Fruit fly (Drosophila melanogaster) whole organism, pupa: ENCODE results near the gene Vajk2.

ENCODE experiments used
- CG10348 ChIP-seq: fragments of 200-800 bp; sonication (Bioruptor generic); IDR thresholded peaks from 2 replicates; pipeline ENCODE4 v1.3.6; 2022; ENCODE audit warnings: missing biosample characterization, missing genetic modification characterization
- CG14655 ChIP-seq: fragments of 200-800 bp; sonication (Bioruptor generic); optimal IDR thresholded peaks from 3 replicates; lab custom pipeline; 2017; ENCODE audit warnings: mild to moderate bottlenecking, missing biosample characterization, missing genetic modification reagents, missing genetic modification characterization
- CG8301 ChIP-seq: fragments of 200-800 bp; sonication (Bioruptor generic); optimal IDR thresholded peaks from 2 replicates; lab custom pipeline; 2018; ENCODE audit warnings: missing biosample characterization, mild to moderate bottlenecking, missing genetic modification characterization
- CG9948 ChIP-seq: fragments of 200-800 bp; sonication (Bioruptor generic); optimal IDR thresholded peaks from 2 replicates; lab custom pipeline; 2018; ENCODE audit warnings: missing biosample characterization, mild to moderate bottlenecking, missing genetic modification characterization, moderate library complexity
- D1 ChIP-seq: fragments of 200-800 bp; sonication (Bioruptor generic); optimal IDR thresholded peaks from 2 replicates; lab custom pipeline; 2018; ENCODE audit warnings: missing biosample characterization, mild to moderate bottlenecking, missing genetic modification characterization, moderate library complexity
- Ets98B ChIP-seq: fragments of 200-800 bp; sonication (Bioruptor generic); IDR thresholded peaks from 2 replicates; pipeline ENCODE4 v1.3.6; 2022; ENCODE audit warnings: missing biosample characterization, missing genetic modification characterization
- Pif1B ChIP-seq: fragments of 200-800 bp; sonication (Bioruptor generic); optimal IDR thresholded peaks from 3 replicates; lab custom pipeline; 2016; ENCODE audit warnings: missing biosample characterization, missing genetic modification characterization
- Snoo ChIP-seq: fragments of 200-800 bp; sonication (Bioruptor generic); optimal IDR thresholded peaks from 3 replicates; lab custom pipeline; 2017; ENCODE audit warnings: missing biosample characterization, mild to moderate bottlenecking, missing genetic modification characterization, inconsistent platforms
- fd96Ca ChIP-seq: fragments of 200-800 bp; sonication (Bioruptor generic); IDR thresholded peaks from 3 replicates; pipeline ENCODE4 v1.3.6; 2022; ENCODE audit warnings: missing biosample characterization, missing genetic modification characterization
- rn ChIP-seq: fragments of 200-800 bp; sonication (Bioruptor generic); IDR thresholded peaks from 2 replicates; pipeline ENCODE4 v1.3.6; 2022; ENCODE audit warnings: missing biosample characterization, missing genetic modification characterization

dm6 chr2L:13884063-13884656, 50.3 kb downstream of the Vajk2 start:
- TF ChIP-seq rn (GFP tag; lab: Robert Waterston, UW), result no peak
- no peak for TF ChIP-seq fd96Ca (GFP tag; lab: Robert Waterston, UW)
- TF ChIP-seq Snoo (tag; lab: Kevin White, UChicago), result no peak
- TF ChIP-seq CG9948 (tag; lab: Kevin White, UChicago), result no peak
- no peak for TF ChIP-seq D1 (tag; lab: Kevin White, UChicago)
- no peak for TF ChIP-seq CG14655 (GFP tag; lab: Kevin White, UChicago)
- TF ChIP-seq Ets98B (GFP tag; lab: Robert Waterston, UW), result no peak
- no peak for TF ChIP-seq CG8301
- TF ChIP-seq Pif1B, result no peak
- no peak for TF ChIP-seq CG10348 (GFP tag; lab: Robert Waterston, UW)
